Fruit fly (Drosophila melanogaster) whole organism, larva: ENCODE measurements around the gene E2f2.
A peak's percentile ranks its signal among the peaks of the same experiment; 100 is the strongest.

Experiments
- noc ChIP-seq: fragments of 200-800 bp; sonication (Bioruptor generic); optimal IDR thresholded peaks from 3 replicates; lab custom pipeline; 2019; ENCODE audit warnings: missing biosample characterization, mild to moderate bottlenecking, missing genetic modification characterization, moderate library complexity

E2f2 gene

DNA sequence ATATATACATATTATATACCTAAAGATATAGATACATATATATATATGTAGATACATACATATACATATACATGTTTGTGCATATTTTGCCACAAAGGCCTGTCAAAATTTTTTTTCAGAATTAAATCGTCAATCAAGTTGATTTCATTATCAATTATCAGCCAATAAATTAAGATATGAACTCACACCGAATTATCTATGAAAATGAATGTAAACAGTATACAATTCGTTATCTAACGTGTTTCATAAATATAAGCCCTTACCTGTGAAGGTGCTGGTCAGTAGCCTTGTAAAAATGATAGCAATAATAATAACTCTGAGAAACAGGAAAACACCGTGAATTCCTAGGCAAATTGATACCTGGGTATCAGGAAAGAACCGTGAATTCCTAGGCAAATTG, 46.9 kb downstream of the E2f2 start:
- no peak for TF ChIP-seq noc (tag; lab: Kevin White, UChicago)

DNA sequence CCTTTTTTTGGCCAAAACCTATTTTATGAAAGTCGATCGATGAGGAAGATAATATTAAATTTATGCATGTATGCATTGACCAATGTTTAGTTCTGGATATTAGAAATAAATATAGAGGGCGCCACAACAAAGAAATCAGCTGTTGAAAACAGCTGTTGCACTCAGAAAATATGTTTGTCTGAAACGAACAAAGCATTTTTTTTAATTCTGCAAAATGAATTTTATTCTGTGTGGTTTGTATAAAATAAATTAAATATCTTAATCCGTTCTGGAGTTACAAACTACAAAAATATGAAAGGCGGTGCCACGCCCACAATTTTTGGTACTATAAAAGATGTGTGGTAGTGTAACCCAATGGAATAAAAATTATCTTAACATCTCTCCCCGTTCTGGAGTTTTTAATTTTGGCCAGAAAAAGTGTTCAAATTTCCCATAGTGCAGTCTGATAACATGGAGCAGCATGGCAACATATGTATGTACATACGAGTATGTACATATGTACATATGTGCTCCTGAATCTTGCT, 47.7 kb downstream of the E2f2 start:
- TF ChIP-seq noc (tag; lab: Kevin White, UChicago): no peak

DNA sequence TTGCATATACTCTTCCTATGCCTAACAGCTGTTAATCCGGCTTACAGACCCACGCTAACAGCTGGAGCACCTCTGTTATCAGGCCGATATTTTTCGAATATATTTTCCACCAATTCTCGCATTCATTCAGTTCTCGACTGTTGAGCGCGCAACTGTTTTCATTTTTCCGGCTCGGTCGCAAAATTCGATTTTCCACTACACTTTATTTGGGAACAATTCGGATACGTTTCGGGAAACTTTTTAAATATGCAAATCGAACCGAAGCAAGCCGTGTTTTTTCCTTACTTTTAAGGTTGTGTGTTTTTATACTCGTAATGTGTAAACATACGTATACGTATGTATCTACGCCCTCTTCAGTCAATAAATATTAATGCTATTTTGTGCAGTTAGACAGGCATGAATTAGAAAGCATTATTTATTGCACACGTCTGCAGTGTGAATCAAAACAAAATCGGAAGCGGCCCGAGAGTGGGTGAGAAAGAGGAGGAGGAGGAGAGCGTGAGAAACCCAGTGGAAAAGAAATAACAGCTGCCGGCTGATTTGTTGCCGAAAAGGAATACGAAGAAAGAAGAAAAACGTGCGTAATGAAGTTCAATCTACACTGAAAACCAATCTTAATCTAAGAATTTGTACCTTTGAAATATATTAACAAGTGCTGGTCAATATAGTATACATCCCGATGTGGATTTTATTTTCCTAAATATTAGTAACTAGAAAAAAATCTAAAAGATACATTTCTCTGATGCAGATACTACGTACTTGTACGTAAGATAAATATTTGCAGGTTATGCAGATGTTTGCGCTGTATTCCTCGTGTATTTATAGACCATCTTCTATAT, 48.7 kb downstream of the E2f2 start:
- TF ChIP-seq noc (tag; lab: Kevin White, UChicago): peak; percentile 20

DNA sequence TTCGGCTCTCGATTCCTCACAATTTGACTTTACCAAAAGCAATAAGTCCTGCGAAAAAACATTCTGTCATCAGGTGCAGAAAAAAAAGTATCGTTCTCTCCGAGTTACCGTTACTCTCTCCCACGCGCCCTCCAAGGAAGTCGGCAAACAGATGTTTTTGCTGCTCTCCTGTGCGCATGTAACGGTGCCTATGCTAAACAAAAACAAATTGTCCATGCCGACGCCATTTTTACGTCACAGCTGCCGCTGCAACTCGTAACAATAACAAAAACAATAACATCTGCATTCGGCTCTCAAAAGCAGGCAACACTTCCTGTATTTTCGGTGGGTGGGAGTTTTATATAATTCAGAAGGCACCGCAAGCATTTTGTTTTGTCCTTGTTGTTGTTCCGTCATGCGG, 51.4 kb downstream of the E2f2 start:
- TF ChIP-seq noc (tag; lab: Kevin White, UChicago): no peak

DNA sequence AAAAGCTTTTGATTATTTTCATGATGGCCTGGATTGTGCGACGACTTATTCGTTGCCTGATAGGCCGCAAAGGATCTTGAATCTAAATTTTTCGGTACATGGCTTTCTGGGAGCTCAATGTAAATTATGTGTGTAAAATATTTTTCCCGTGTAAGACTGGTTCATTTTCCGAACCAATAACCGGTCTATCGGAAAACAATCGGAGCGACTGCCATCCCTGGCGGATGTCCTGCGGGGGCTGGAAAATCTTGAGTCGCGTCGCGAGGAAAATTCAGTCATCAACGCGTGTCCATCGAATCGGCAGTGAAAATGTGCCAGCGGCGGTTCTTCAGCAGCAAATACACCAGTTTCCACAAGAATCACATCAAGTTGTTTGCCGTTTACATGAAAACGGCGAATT, 52.2 kb downstream of the E2f2 start, which contains the start of the genes CG46307 and Nhe2:
Gene CG46307 (plus strand): TSS at position 243 of the 400 bp plus-strand sequence.
Gene Nhe2 (plus strand): TSS at position 243 of the 400 bp plus-strand sequence.
- no peak for TF ChIP-seq noc (tag; lab: Kevin White, UChicago)
